Worm (Caenorhabditis elegans) whole organism, L1 larva: Measurements from ENCODE around the gene F14F9.6.

Source experiments
- elt-3 ChIP-seq, 6 experiments: fragments of 150-350 bp in 1 of 6; sonication (generic microtip); optimal IDR thresholded peaks; 2 replicates each; lab custom pipeline; 2017 to 2018; ENCODE audit warnings: missing biosample characterization in 6 of 6, missing genetic modification characterization in 6 of 6, inconsistent platforms in 1 of 6
- jun-1 ChIP-seq: fragments of 150-350 bp; optimal IDR thresholded peaks from 2 replicates; lab custom pipeline; 2014; ENCODE audit warnings: missing biosample characterization, missing genetic modification reagents, missing genetic modification characterization
- nhr-11 ChIP-seq: fragments of 150-350 bp; optimal IDR thresholded peaks from 2 replicates; lab custom pipeline; 2014; ENCODE audit warnings: missing biosample characterization, missing genetic modification characterization
- snpc-4 ChIP-seq: fragments of 150-350 bp; optimal IDR thresholded peaks from 2 replicates; lab custom pipeline; 2014; ENCODE audit warnings: missing biosample characterization, missing genetic modification characterization

ce11 chrV:5126793-5127192, 19.5 kb downstream of the F14F9.6 start, which contains the start of gene F14F9.5:
- no peak for TF ChIP-seq jun-1 (tag; lab: Kevin White, UChicago)
- no peak for TF ChIP-seq snpc-4 (tag; lab: Kevin White, UChicago)
- no peak for TF ChIP-seq nhr-11 (tag; lab: Kevin White, UChicago)
- no peak for TF ChIP-seq elt-3 (tag; optimal IDR thresholded peaks at IDR 0.05; lab: Kevin White, UChicago)
